Worm (Caenorhabditis elegans): ENCODE results near the gene ruvb-2.

Gene ruvb-2

ce11 chrIV:6879666-6880210, 39.5 kb downstream of the ruvb-2 start:
- TF ChIP-seq T22C8.4 (GFP tag; IDR thresholded peaks at IDR 0.05) (no peak), med-1 (GFP tag; optimal IDR thresholded peaks at IDR 0.05; ENCODE audit: insufficient read depth) (no peak), ztf-29 (GFP tag; IDR thresholded peaks at IDR 0.05) (no peak), klf-2 (GFP tag; conservative IDR thresholded peaks at IDR 0.05) (no peak), ztf-23 (GFP tag; IDR thresholded peaks at IDR 0.05) (no peak), tab-1 (GFP tag; IDR thresholded peaks at IDR 0.05) (no peak), flt-1 (GFP tag; IDR thresholded peaks at IDR 0.05) (no peak), ref-1 (GFP tag; conservative IDR thresholded peaks at IDR 0.05) (no peak), cog-1 (tag; optimal IDR thresholded peaks at IDR 0.05) (no peak)

ce11 chrIV:6878912-6879554, 40.2 kb downstream of the ruvb-2 start:
- no peak for TF ChIP-seq ref-1 (GFP tag; conservative IDR thresholded peaks at IDR 0.05)

ce11 chrIV:6872958-6873357, 46.2 kb downstream of the ruvb-2 start, which contains the start of gene srx-19:
Gene srx-19, plus strand, starts transcription at chrIV:6873258.
- no peak for TF ChIP-seq flt-1 (GFP tag; IDR thresholded peaks at IDR 0.05)
- TF ChIP-seq tab-1 (GFP tag; IDR thresholded peaks at IDR 0.05), result no peak
- no peak for TF ChIP-seq ref-1 (GFP tag; conservative IDR thresholded peaks at IDR 0.05)
- TF ChIP-seq ztf-23 (GFP tag; IDR thresholded peaks at IDR 0.05), result no peak
- TF ChIP-seq cog-1 (tag; optimal IDR thresholded peaks at IDR 0.05), result no peak
- TF ChIP-seq med-1 (GFP tag; optimal IDR thresholded peaks at IDR 0.05; ENCODE audit: insufficient read depth), result no peak
- no peak for TF ChIP-seq T22C8.4 (GFP tag; IDR thresholded peaks at IDR 0.05)
- TF ChIP-seq klf-2 (GFP tag; conservative IDR thresholded peaks at IDR 0.05), result no peak
- no peak for TF ChIP-seq ztf-29 (GFP tag; IDR thresholded peaks at IDR 0.05)

DNA sequence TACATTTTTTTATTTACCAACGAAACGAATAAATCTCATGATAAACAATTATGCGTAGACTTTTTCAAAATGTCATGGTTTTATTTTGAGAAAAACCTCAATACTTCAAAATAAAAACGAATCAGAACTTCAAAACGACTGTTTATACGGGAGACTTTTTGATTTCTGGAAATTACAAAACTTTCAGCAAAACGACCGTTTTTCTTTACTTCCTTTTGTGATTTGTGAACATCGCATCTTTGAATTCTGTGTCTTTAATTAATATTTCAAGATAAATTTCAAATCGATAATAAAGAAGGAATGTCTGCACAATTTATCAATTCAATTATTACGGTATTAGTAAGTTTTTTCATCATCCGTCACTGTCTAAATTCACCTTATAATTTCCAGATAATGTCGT, 51.4 kb downstream of the ruvb-2 start, which contains the start of gene srx-20:
Gene srx-20, plus strand, starts transcription at position 301 of the 400 bp plus-strand sequence.
- TF ChIP-seq ref-1 (GFP tag; conservative IDR thresholded peaks at IDR 0.05) (no peak), med-1 (GFP tag; optimal IDR thresholded peaks at IDR 0.05; ENCODE audit: insufficient read depth) (no peak), flt-1 (GFP tag; IDR thresholded peaks at IDR 0.05) (no peak), T22C8.4 (GFP tag; IDR thresholded peaks at IDR 0.05) (no peak)

Data from whole organism, midembryonic.